Fruit fly (Drosophila melanogaster) whole organism, wandering third instar larva: ENCODE data around the gene ChAT.

ENCODE experiments used
- Abd-B ChIP-seq: fragments of >200 bp; optimal IDR thresholded peaks from 2 replicates; lab custom pipeline; 2017; ENCODE audit warnings: missing biosample characterization, missing genetic modification characterization
- CG32264 ChIP-seq: fragments of 200-800 bp; sonication (Bioruptor generic); optimal IDR thresholded peaks from 2 replicates; lab custom pipeline; 2016; ENCODE audit warnings: missing biosample characterization, missing genetic modification characterization
- CG9705 ChIP-seq: fragments of 200-800 bp; sonication (Bioruptor generic); optimal IDR thresholded peaks from 2 replicates; lab custom pipeline; 2018; ENCODE audit warnings: missing biosample characterization, mild to moderate bottlenecking, missing genetic modification characterization
- CrebA ChIP-seq: fragments of 200-800 bp; sonication (Bioruptor generic); optimal IDR thresholded peaks from 2 replicates; lab custom pipeline; 2016; ENCODE audit warnings: missing biosample characterization, mild to moderate bottlenecking, missing genetic modification characterization, borderline replicate concordance
- Dfd ChIP-seq: fragments of >200 bp; optimal IDR thresholded peaks from 2 replicates; lab custom pipeline; 2017; ENCODE audit warnings: missing biosample characterization, missing genetic modification characterization
- Dif ChIP-seq: fragments of 200-275, 200-300 bp; sonication (Bioruptor generic); optimal IDR thresholded peaks from 2 replicates; lab custom pipeline; 2018; ENCODE audit warnings: missing biosample characterization, missing genetic modification characterization; ENCODE audit not compliant: partially characterized antibody
- GATAd ChIP-seq: sonication (Bioruptor generic); optimal IDR thresholded peaks from 2 replicates; lab custom pipeline; 2016; ENCODE audit warnings: missing biosample characterization, missing genetic modification characterization
- HLH106 ChIP-seq: fragments of 200-800 bp; optimal IDR thresholded peaks from 3 replicates; lab custom pipeline; 2019; ENCODE audit warnings: missing biosample characterization, mild to moderate bottlenecking, missing genetic modification characterization, moderate library complexity
- Hnf4 ChIP-seq: fragments of 200-800 bp; sonication (Bioruptor generic); optimal IDR thresholded peaks from 2 replicates; lab custom pipeline; 2016; ENCODE audit warnings: missing biosample characterization, mild to moderate bottlenecking, missing genetic modification characterization
- Hr78 ChIP-seq: fragments of >200 bp; optimal IDR thresholded peaks from 2 replicates; lab custom pipeline; 2017; ENCODE audit warnings: missing biosample characterization, missing genetic modification characterization
- Hr83 ChIP-seq: fragments of 200-300 bp; sonication (Bioruptor generic); optimal IDR thresholded peaks from 2 replicates; lab custom pipeline; 2016; ENCODE audit warnings: missing biosample characterization, mild to moderate bottlenecking, missing genetic modification characterization, moderate library complexity; ENCODE audit not compliant: poor library complexity, severe bottlenecking
- Jra ChIP-seq: sonication (Bioruptor generic); optimal IDR thresholded peaks from 2 replicates; lab custom pipeline; 2016; ENCODE audit warnings: missing biosample characterization, missing genetic modification characterization
- Mio ChIP-seq: sonication (Bioruptor generic); optimal IDR thresholded peaks from 2 replicates; lab custom pipeline; 2016; ENCODE audit warnings: missing biosample characterization, missing genetic modification characterization
- Myc ChIP-seq: fragments of >200 bp; optimal IDR thresholded peaks from 2 replicates; lab custom pipeline; 2017
- N ChIP-seq: fragments of >200 bp; optimal IDR thresholded peaks from 2 replicates; lab custom pipeline; 2018; ENCODE audit warnings: missing biosample characterization, missing external identifiers, missing genetic modification characterization
- OdsH ChIP-seq: fragments of 200-800 bp; sonication (Bioruptor generic); optimal IDR thresholded peaks from 2 replicates; lab custom pipeline; 2016; ENCODE audit warnings: missing biosample characterization, mild to moderate bottlenecking, missing genetic modification characterization
- Rel ChIP-seq, 2 experiments: fragments of 200-800 bp; sonication (Bioruptor generic) in 1 of 2; optimal IDR thresholded peaks; 2 replicates in 1 of 2; 3 replicates in 1 of 2; lab custom pipeline; 2016 to 2019; ENCODE audit warnings: mild to moderate bottlenecking in 2 of 2, missing biosample characterization in 2 of 2, missing genetic modification characterization in 2 of 2, moderate library complexity in 1 of 2
- Sp1 ChIP-seq: fragments of 200-800 bp; sonication (Bioruptor generic); optimal IDR thresholded peaks from 3 replicates; lab custom pipeline; 2019; ENCODE audit warnings: missing biosample characterization, mild to moderate bottlenecking, missing genetic modification characterization, moderate library complexity
- Vsx2 ChIP-seq: fragments of 200-300, 225-300 bp; sonication (Bioruptor generic); optimal IDR thresholded peaks from 2 replicates; lab custom pipeline; 2018; ENCODE audit warnings: missing biosample characterization, missing genetic modification characterization; ENCODE audit not compliant: partially characterized antibody
- br ChIP-seq: fragments of 200-800 bp; sonication (Bioruptor generic); optimal IDR thresholded peaks from 2 replicates; lab custom pipeline; 2016; ENCODE audit warnings: missing biosample characterization, missing genetic modification characterization
- brk ChIP-seq: fragments of 200-800 bp; sonication (Bioruptor generic); optimal IDR thresholded peaks from 2 replicates; lab custom pipeline; 2016; ENCODE audit warnings: missing biosample characterization, mild to moderate bottlenecking, missing genetic modification characterization
- dl ChIP-seq, 2 experiments: fragments of 175-275, 200-275 bp in 1 of 2; fragments of 200-275 bp in 1 of 2; sonication (Bioruptor generic); optimal IDR thresholded peaks; lab custom pipeline; 2018; ENCODE audit warnings: mild to moderate bottlenecking in 2 of 2, missing biosample characterization in 2 of 2, missing genetic modification characterization in 2 of 2, moderate library complexity in 2 of 2; ENCODE audit not compliant: partially characterized antibody in 2 of 2, insufficient read depth in 1 of 2
- dmrt93B ChIP-seq: fragments of 200-800 bp; sonication (Bioruptor generic); optimal IDR thresholded peaks from 2 replicates; lab custom pipeline; 2018; ENCODE audit warnings: missing biosample characterization, mild to moderate bottlenecking, missing genetic modification characterization
- dsf ChIP-seq: sonication (Bioruptor generic); optimal IDR thresholded peaks from 2 replicates; lab custom pipeline; 2016; ENCODE audit warnings: missing biosample characterization, missing genetic modification characterization, borderline replicate concordance
- ey ChIP-seq: fragments of 200-800 bp; sonication (Bioruptor generic); optimal IDR thresholded peaks from 2 replicates; lab custom pipeline; 2016; ENCODE audit warnings: missing biosample characterization, missing genetic modification characterization
- foxo ChIP-seq, 2 experiments: fragments of 200-800 bp; sonication (Bioruptor generic); optimal IDR thresholded peaks; 2 replicates in 1 of 2; 3 replicates in 1 of 2; lab custom pipeline; 2016 to 2017; ENCODE audit warnings: missing biosample characterization in 2 of 2, missing genetic modification characterization in 2 of 2
- fru ChIP-seq: fragments of 200-800 bp; sonication (Bioruptor generic); optimal IDR thresholded peaks from 3 replicates; lab custom pipeline; 2016; ENCODE audit warnings: missing biosample characterization, mild to moderate bottlenecking, missing genetic modification characterization
- h ChIP-seq: fragments of 200-800 bp; sonication (Bioruptor generic); optimal IDR thresholded peaks from 3 replicates; lab custom pipeline; 2016; ENCODE audit warnings: missing biosample characterization, mild to moderate bottlenecking, missing genetic modification characterization
- jim ChIP-seq: fragments of 175-275, 200-325 bp; sonication (Bioruptor generic); optimal IDR thresholded peaks from 2 replicates; lab custom pipeline; 2016; ENCODE audit warnings: missing biosample characterization, mild to moderate bottlenecking, missing genetic modification characterization
- lola ChIP-seq: fragments of >200 bp; optimal IDR thresholded peaks from 2 replicates; lab custom pipeline; 2017; ENCODE audit warnings: missing biosample characterization, missing genetic modification characterization
- pan ChIP-seq: fragments of >200 bp; optimal IDR thresholded peaks from 2 replicates; lab custom pipeline; 2017
- psq ChIP-seq: fragments of 200-800 bp; sonication (Bioruptor generic); optimal IDR thresholded peaks from 3 replicates; lab custom pipeline; 2017; ENCODE audit warnings: missing biosample characterization, mild to moderate bottlenecking, missing genetic modification characterization, moderate library complexity
- rgr ChIP-seq: fragments of 200-800 bp; sonication (Bioruptor generic); optimal IDR thresholded peaks from 3 replicates; lab custom pipeline; 2016; ENCODE audit warnings: missing biosample characterization, mild to moderate bottlenecking, missing genetic modification characterization
- sage ChIP-seq: fragments of 200-800 bp; sonication (Bioruptor generic); optimal IDR thresholded peaks from 2 replicates; lab custom pipeline; 2016; ENCODE audit warnings: missing biosample characterization, mild to moderate bottlenecking, missing genetic modification characterization
- sv ChIP-seq: fragments of 200-800 bp; sonication (Bioruptor generic); optimal IDR thresholded peaks from 3 replicates; lab custom pipeline; 2016; ENCODE audit warnings: missing biosample characterization, missing genetic modification characterization
- tai ChIP-seq: sonication (Bioruptor generic); optimal IDR thresholded peaks from 2 replicates; lab custom pipeline; 2016; ENCODE audit warnings: missing biosample characterization, missing genetic modification characterization
- usp ChIP-seq: fragments of >200 bp; optimal IDR thresholded peaks from 2 replicates; lab custom pipeline; 2017; ENCODE audit warnings: missing biosample characterization, missing genetic modification characterization
- woc ChIP-seq: sonication (Bioruptor generic); optimal IDR thresholded peaks from 2 replicates; lab custom pipeline; 2016; ENCODE audit warnings: missing biosample characterization, mild to moderate bottlenecking, missing genetic modification characterization

The ChAT gene

DNA sequence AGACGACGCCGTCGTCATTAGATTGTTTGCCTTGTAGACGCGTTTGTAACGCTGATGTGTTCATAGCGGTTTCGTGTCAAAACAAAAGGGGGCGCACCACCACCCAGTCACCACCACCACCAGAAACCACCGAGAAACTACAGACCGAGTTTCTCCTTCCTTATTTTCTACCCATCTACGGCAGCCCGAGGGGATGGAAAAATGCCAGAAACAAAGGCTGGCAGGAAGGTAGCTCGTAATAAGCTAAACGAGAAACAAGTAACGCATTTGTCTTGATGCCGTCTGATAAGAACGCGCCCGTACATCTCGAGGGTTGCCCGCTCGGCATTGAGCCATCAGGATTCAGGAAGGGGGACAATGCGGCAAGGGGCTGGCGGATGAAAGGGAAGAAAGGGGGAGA lies 2.2 kb downstream of the ChAT start:
- no peak for TF ChIP-seq Hr78 (GFP tag; lab: Kevin White, UChicago)
- no peak for TF ChIP-seq HLH106
- no peak for TF ChIP-seq woc (GFP tag; lab: Kevin White, UChicago)
- TF ChIP-seq sv (GFP tag; lab: Kevin White, UChicago), result no peak
- no peak for TF ChIP-seq tai
- TF ChIP-seq CrebA, result no peak
- TF ChIP-seq pan, result no peak
- TF ChIP-seq GATAd (GFP tag; lab: Kevin White, UChicago), result no peak
- no peak for TF ChIP-seq Dfd (GFP tag; lab: Kevin White, UChicago)
- TF ChIP-seq N, result no peak
- no peak for TF ChIP-seq rgr (GFP tag; lab: Kevin White, UChicago)
- no peak for TF ChIP-seq fru
- no peak for TF ChIP-seq Dif (GFP tag; lab: Kevin White, UChicago)
- no peak for TF ChIP-seq Vsx2 (GFP tag; lab: Kevin White, UChicago)
- no peak for TF ChIP-seq Abd-B (GFP tag; lab: Kevin White, UChicago)
- no peak for TF ChIP-seq Hr83 (GFP tag; lab: Kevin White, UChicago)
- TF ChIP-seq, all 38 proteins: peak for 0

DNA sequence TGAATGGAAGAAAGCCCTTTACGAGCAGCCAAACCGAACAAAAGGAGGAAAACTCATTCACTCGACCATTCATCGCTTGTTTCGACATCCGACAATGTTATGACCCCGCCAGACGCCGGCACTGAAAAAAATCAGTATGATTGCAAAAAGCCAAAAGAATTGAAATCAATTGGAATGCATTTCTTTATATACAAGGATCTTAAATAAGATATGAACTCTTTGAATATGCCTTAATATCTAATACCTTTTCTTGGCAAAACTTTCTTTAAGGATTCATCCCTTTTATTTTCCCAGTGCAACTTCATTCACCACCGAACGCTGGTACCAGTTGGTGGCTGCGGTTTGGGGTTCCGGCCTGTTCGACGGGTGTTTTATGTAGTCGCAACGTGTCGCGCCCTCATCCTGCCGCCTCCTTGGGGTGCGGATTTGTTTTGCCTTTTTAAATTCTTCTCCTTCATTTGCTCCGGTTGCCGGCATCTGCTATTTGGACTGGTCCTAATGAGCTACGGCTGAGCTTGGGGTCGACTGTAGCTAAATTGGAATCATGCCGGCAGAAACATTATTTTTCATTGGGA lies 14.6 kb downstream of the ChAT start:
- TF ChIP-seq pan (no peak), CrebA (peak; percentile 11), tai (no peak), Mio (GFP tag; lab: Kevin White, UChicago) (no peak), fru (peak; percentile 84), Hnf4 (GFP tag; lab: Kevin White, UChicago) (peak; percentile 61), woc (GFP tag; lab: Kevin White, UChicago) (peak; percentile 62), Hr83 (GFP tag; lab: Kevin White, UChicago) (no peak), h (GFP tag; lab: Kevin White, UChicago) (peak; percentile 81), Myc (lab: Kevin White, UChicago) (no peak), br (GFP tag; lab: Kevin White, UChicago) (peak; percentile 71), lola (GFP tag; lab: Kevin White, UChicago) (no peak), dmrt93B (GFP tag; lab: Kevin White, UChicago) (peak; percentile 39), Hr78 (GFP tag; lab: Kevin White, UChicago) (no peak), Abd-B (GFP tag; lab: Kevin White, UChicago) (no peak), Vsx2 (GFP tag; lab: Kevin White, UChicago) (no peak), Sp1 (peak; percentile 82), dsf (no peak), GATAd (GFP tag; lab: Kevin White, UChicago) (no peak), usp (GFP tag; lab: Kevin White, UChicago) (no peak), foxo (GFP tag; optimal IDR thresholded peaks at IDR 0.05; lab: Kevin White, UChicago) (peak in 1 of 2 experiments; percentile 82), ey (GFP tag; lab: Kevin White, UChicago) (peak; percentile 82), brk (peak; percentile 49), Jra (GFP tag; lab: Kevin White, UChicago) (peak; percentile 54), Rel (GFP tag; optimal IDR thresholded peaks at IDR 0.05; lab: Kevin White, UChicago) (no peak), Rel (tag; optimal IDR thresholded peaks at IDR 0.05; lab: Kevin White, UChicago) (peak; percentile 57), sv (GFP tag; lab: Kevin White, UChicago) (peak; percentile 80), psq (GFP tag; lab: Kevin White, UChicago) (peak; percentile 59), Dfd (GFP tag; lab: Kevin White, UChicago) (no peak), dl (GFP tag; optimal IDR thresholded peaks at IDR 0.05; lab: Kevin White, UChicago; ENCODE audit: insufficient read depth in 1 of 2, partially characterized antibody in 2 of 2) (no peak), CG9705 (GFP tag; lab: Kevin White, UChicago) (peak; percentile 59), CG32264 (GFP tag; lab: Kevin White, UChicago) (no peak), HLH106 (peak; percentile 83), N (no peak), sage (GFP tag; lab: Kevin White, UChicago) (peak; percentile 22), Dif (GFP tag; lab: Kevin White, UChicago) (no peak), rgr (GFP tag; lab: Kevin White, UChicago) (peak; percentile 74), jim (no peak), OdsH (GFP tag; lab: Kevin White, UChicago) (peak; percentile 74)
